Fruit fly (Drosophila melanogaster): Measurements from ENCODE around the gene morgue.

The morgue gene

DNA sequence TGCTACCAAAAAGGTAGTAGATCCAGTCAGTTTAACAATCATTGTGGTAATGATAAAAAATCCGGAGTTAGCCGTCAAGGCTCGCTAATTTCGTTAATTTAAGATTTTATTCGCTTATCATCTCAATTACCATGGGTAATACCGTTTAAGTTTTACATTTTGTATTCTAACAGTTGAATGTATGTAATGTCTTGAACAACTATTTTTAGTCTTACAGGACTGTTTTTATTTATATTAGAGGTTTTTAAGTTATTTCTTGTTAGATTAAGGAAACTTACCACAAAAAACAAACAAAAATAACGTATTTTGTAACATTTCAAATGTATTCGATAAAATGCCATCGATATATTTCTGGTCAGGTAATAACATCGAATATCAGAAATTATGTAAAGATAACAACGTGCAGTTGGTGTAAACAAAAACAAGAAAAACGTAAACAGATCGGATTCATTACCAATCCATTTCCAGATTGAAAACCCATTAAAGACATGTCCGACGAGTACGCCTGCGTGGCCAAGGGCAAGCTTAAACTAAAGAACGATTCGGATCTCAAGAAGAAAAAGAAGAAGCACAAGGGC, 2.4 kb downstream of the morgue start, which contains the start of the genes Sfp24F and CG15432:
Gene Sfp24F, minus strand, starts transcription at position 51 of the 578 bp plus-strand sequence.
Gene CG15432, plus strand, starts transcription at position 311 of the 578 bp plus-strand sequence.
- TF ChIP-seq CG7045 (GFP tag; optimal IDR thresholded peaks at IDR 0.05) (no peak), bab1 (GFP tag; optimal IDR thresholded peaks at IDR 0.05) (peak; percentile 9)

DNA sequence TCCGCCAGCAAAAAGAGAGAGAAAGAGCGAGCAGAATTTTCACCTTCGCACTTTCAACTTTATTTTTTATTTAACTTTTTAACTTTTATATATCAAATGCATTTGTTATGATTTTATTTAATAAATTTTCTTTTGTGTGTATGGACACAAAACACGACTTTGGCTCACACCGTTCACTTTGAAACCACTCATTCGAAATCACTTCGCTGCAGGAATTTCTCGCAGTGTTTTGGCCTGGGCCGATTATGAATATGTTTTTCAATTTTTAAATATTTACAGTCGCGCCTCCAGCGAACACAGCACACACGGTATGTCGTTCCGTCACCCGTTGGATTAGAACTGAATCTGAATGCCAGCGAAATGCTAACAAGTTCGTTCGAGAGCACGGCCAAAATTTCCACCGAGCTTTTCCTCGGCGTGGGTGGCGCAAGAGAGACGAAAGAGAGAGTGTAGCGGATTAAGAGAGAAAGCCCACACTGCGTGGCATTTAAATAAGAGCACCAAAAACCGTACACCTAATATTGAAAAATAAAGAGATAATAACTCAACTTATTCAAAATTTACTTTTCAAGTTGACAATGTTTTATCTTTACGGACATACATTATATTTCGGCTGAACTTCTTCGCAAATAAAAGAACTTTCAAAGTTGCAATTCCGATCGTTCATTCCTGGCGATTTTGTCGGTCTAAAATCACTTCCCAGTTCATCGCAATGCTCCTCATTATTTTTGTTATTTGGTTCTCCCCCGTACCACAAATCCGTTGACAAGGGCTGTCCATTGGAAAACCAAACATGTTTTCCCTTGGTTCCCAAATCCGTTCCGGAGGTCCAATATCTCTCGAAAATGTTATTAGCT, 3.4 kb downstream of the morgue start, which contains the start of gene CG15431:
Gene CG15431, minus strand, starts transcription at position 402 of the 857 bp plus-strand sequence.
- TF ChIP-seq Hr96 (GFP tag; optimal IDR thresholded peaks at IDR 0.05), result no peak
- TF ChIP-seq Crg-1 (GFP tag; optimal IDR thresholded peaks at IDR 0.05), result no peak
- TF ChIP-seq CG7045 (GFP tag; optimal IDR thresholded peaks at IDR 0.05), result peak; percentile 29
- TF ChIP-seq toe (GFP tag; optimal IDR thresholded peaks at IDR 0.05), result no peak
- TF ChIP-seq CG11617 (GFP tag; optimal IDR thresholded peaks at IDR 0.05), result peak; percentile 25
- TF ChIP-seq CG33017 (tag; optimal IDR thresholded peaks at IDR 0.05), result peak; percentile 5

DNA sequence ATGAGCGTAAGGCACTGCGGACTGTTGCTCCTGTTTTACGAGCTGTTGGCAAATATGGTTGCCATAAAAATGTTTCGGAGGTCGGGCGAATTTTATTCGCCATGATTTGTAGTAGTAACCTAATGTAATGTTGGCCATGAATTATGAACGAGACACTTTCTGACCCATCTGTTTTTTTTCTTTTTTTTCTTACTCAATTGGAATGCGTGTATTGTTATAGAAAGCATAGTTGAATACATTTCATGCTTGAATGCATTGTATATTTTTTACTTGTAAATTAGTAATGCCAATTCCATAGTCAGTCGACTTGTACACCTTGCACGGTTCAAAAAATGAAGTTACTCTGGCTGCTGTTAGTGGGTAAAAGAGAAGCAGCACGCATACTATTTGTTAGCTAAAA, 7.0 kb downstream of the morgue start, which contains the start of gene CG43056:
Gene CG43056, plus strand, starts transcription at position 301 of the 400 bp plus-strand sequence.
- no peak for TF ChIP-seq Clk (GFP tag; optimal IDR thresholded peaks at IDR 0.05)
- TF ChIP-seq CG14711 (tag; optimal IDR thresholded peaks at IDR 0.05), result no peak

DNA sequence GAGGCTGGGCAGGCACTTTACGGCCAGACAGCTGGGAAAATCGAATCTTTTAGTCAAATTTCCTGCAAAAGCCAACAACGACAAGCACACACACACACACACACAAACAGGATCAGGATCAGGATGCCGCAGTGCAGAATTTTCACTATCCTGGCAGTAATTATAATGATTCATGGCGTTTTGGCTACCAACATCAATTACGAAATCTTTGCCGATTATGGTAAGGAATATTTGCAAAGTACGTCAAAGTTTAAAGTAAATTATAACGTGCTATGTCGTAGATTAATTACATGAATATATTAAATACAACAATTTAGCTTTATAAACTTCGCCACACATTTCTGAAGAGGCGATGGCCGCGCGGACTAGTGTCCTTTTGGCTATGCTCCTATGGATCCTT, 10.9 kb downstream of the morgue start, which contains the start of the genes CG34177 and CG34178:
Gene CG34177, plus strand, starts transcription at position 301 of the 400 bp plus-strand sequence.
Gene CG34178, plus strand, starts transcription at position 301 of the 400 bp plus-strand sequence.
- no peak for TF ChIP-seq Mnt (GFP tag; optimal IDR thresholded peaks at IDR 0.05)
- no peak for TF ChIP-seq CG33017 (tag; optimal IDR thresholded peaks at IDR 0.05)
- no peak for TF ChIP-seq pad (GFP tag; optimal IDR thresholded peaks at IDR 0.05)
- TF ChIP-seq tj (GFP tag; optimal IDR thresholded peaks at IDR 0.05), result no peak
- no peak for TF ChIP-seq kay (GFP tag; ENCODE audit: borderline replicate concordance)
- TF ChIP-seq Clk (GFP tag; optimal IDR thresholded peaks at IDR 0.05), result no peak
- no peak for TF ChIP-seq Crg-1 (GFP tag; optimal IDR thresholded peaks at IDR 0.05)
- TF ChIP-seq Hr96 (GFP tag; optimal IDR thresholded peaks at IDR 0.05), result no peak
- TF ChIP-seq CG5204 (GFP tag; optimal IDR thresholded peaks at IDR 0.05), result no peak
- TF ChIP-seq CG11617 (GFP tag; optimal IDR thresholded peaks at IDR 0.05), result no peak
- no peak for TF ChIP-seq cic (GFP tag; optimal IDR thresholded peaks at IDR 0.05)
- no peak for TF ChIP-seq cnc (optimal IDR thresholded peaks at IDR 0.05)
- no peak for TF ChIP-seq CG12768 (GFP tag; optimal IDR thresholded peaks at IDR 0.05)
- no peak for TF ChIP-seq CG14711 (tag; optimal IDR thresholded peaks at IDR 0.05)
- no peak for TF ChIP-seq CG7101 (tag; optimal IDR thresholded peaks at IDR 0.05)
- TF ChIP-seq ovo (GFP tag; optimal IDR thresholded peaks at IDR 0.05), result no peak
- no peak for TF ChIP-seq toe (GFP tag; optimal IDR thresholded peaks at IDR 0.05)

DNA sequence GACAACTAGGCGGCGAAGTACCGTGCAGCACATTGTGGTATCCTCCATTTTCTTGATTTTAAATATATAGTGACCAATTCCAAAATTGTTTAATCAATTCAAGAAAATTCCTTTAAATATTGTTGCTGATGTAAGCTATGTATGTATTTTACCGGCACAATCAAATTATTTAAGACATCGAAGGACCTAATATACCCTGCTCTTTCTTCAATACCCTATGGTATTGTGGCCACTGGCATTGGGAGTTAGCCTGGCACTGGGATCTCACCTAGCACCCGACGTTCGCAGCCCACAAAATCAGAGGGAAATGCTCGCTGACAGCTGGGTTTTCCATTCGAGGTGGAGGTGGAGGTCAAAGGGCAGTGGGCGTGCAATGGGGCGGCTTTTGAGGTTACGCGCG, 22.3 kb downstream of the morgue start:
- TF ChIP-seq CG5204 (GFP tag; optimal IDR thresholded peaks at IDR 0.05) (no peak), cic (GFP tag; optimal IDR thresholded peaks at IDR 0.05) (no peak), toe (GFP tag; optimal IDR thresholded peaks at IDR 0.05) (no peak), CG7045 (GFP tag; optimal IDR thresholded peaks at IDR 0.05) (no peak), bab1 (GFP tag; optimal IDR thresholded peaks at IDR 0.05) (no peak), pad (GFP tag; optimal IDR thresholded peaks at IDR 0.05) (no peak), kay (GFP tag; ENCODE audit: borderline replicate concordance) (no peak), ovo (GFP tag; optimal IDR thresholded peaks at IDR 0.05) (no peak), CG14711 (tag; optimal IDR thresholded peaks at IDR 0.05) (no peak)

DNA sequence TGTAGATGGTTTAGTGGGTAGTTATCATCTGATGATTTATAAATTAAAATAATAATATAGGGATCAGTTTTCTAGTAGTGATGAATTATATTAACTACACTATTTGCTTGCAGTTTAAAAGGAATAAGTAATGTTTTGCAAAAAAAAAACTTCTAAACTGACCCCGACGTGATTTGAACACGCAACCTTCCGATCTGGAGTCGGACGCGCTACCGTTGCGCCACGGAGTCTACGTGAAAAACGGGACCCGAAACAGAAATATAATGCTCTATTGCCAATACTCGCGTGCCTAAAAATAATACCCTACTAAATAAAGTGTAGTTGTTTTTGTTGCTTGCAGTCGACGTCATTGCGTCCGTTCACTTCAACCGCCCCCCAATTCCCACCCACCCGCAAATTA, 25.7 kb downstream of the morgue start:
- no peak for TF ChIP-seq CG7045 (GFP tag; optimal IDR thresholded peaks at IDR 0.05)
- TF ChIP-seq pad (GFP tag; optimal IDR thresholded peaks at IDR 0.05), result no peak
- TF ChIP-seq CG1620 (GFP tag; optimal IDR thresholded peaks at IDR 0.05), result no peak
- TF ChIP-seq toe (GFP tag; optimal IDR thresholded peaks at IDR 0.05), result no peak
- TF ChIP-seq tj (GFP tag; optimal IDR thresholded peaks at IDR 0.05), result no peak
- TF ChIP-seq ovo (GFP tag; optimal IDR thresholded peaks at IDR 0.05), result no peak
- TF ChIP-seq CG7101 (tag; optimal IDR thresholded peaks at IDR 0.05), result no peak
- TF ChIP-seq kay (GFP tag; ENCODE audit: borderline replicate concordance), result no peak
- no peak for TF ChIP-seq Hr96 (GFP tag; optimal IDR thresholded peaks at IDR 0.05)
- TF ChIP-seq CG11617 (GFP tag; optimal IDR thresholded peaks at IDR 0.05), result no peak
- TF ChIP-seq CG33017 (tag; optimal IDR thresholded peaks at IDR 0.05), result no peak
- TF ChIP-seq Mnt (GFP tag; optimal IDR thresholded peaks at IDR 0.05), result no peak

DNA sequence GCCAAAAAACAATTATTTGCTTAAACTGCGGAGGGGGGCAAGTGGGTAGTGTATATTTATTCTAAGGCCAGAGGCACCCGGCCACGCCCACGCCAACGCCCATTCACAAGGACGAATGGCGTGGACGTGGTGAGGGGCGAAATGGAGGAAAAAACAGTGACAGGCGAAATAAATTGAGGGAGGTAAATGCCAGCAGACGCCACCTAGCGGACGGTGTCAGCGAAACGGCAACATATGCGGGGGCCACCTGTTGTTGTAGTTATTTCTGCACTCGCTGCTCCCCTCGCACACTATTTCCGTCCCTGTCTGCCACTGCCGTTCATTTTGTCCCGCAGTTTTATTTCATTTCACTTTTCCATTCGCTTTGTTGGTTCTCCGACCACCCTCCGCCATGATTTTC, 26.5 kb downstream of the morgue start:
- TF ChIP-seq toe (GFP tag; optimal IDR thresholded peaks at IDR 0.05), result no peak
- peak; percentile 9 for TF ChIP-seq kay (GFP tag; ENCODE audit: borderline replicate concordance)

All from whole organism, adult.